Fruit fly (Drosophila melanogaster): ENCODE data around the gene gcm2.

Gene gcm2

DNA sequence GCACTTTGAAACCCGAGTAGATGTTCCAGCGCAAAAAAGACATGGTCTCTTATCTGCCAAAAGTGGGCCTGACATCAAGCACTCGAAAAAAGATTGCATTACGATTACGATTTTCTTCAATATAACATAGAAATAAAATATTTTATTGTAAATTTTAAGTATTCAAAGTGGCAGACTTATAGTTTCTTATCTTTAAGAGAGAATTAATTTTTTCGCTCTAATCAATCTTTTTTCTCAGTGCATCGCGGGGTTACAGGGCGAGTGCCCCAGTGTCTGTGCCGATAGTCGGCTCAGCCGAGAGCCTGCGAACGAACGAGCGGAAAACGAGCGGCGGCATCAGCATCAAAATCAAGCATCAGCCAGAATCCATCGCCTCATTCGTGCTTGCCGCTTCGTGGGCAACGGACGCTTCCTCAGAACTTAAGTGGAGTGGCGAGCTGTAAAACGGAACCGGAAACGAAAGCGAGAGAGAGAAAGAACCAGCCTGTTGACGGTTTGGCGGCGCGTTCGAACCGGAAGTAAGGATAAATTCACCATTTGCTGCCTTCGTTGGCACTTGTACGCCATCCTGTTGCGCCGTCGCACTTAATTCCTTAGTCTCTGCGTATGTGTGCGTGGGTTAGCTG lies 25.6 kb downstream of the gcm2 start, which contains the start of gene Apoltp (continued):
- TF ChIP-seq CG15696 (tag; optimal IDR thresholded peaks at IDR 0.05), result peak; percentile 38
- 0 out of 2 replicates have a peak, but pooled peaks have one; percentile 59 for TF ChIP-seq toy (GFP tag; IDR thresholded peaks at IDR 0.05)
- TF ChIP-seq CG8281 (tag; optimal IDR thresholded peaks at IDR 0.05), result peak; percentile 19
- no peak for TF ChIP-seq CG1792 (GFP tag; optimal IDR thresholded peaks at IDR 0.05)
- TF ChIP-seq prd (optimal IDR thresholded peaks at IDR 0.05), result no peak
- TF ChIP-seq prd (GFP tag; IDR thresholded peaks at IDR 0.05), result peak; percentile 82
- TF ChIP-seq kah (GFP tag; optimal IDR thresholded peaks at IDR 0.05), result no peak
- TF ChIP-seq CG5953 (GFP tag; IDR thresholded peaks at IDR 0.05), result peak; percentile 57
- no peak for TF ChIP-seq CG2199 (GFP tag; IDR thresholded peaks at IDR 0.05)
- TF ChIP-seq Optix (GFP tag; IDR thresholded peaks at IDR 0.05), result 0 out of 3 replicates have a peak, but pooled peaks have one; percentile 21
- peak; percentile 72 for TF ChIP-seq HHEX (GFP tag; optimal IDR thresholded peaks at IDR 0.05)
- no peak for TF ChIP-seq CG3407 (GFP tag; optimal IDR thresholded peaks at IDR 0.05)
- no peak for TF ChIP-seq CG12104 (GFP tag; optimal IDR thresholded peaks at IDR 0.05)
- TF ChIP-seq dpn (GFP tag; optimal IDR thresholded peaks at IDR 0.05), result peak; percentile 29 to 63
- TF ChIP-seq CrebB (tag; optimal IDR thresholded peaks at IDR 0.05), result no peak
- TF ChIP-seq amos (GFP tag; IDR thresholded peaks at IDR 0.05; ENCODE audit: partially characterized antibody), result no peak
- peak; percentile 96 for TF ChIP-seq CG18599 (GFP tag; optimal IDR thresholded peaks at IDR 0.05)
- TF ChIP-seq inv (GFP tag; IDR thresholded peaks at IDR 0.05; ENCODE audit: partially characterized antibody), result no peak
- TF ChIP-seq pb (GFP tag; optimal IDR thresholded peaks at IDR 0.05), result peak; percentile 29
- TF ChIP-seq Atf-2 (GFP tag; optimal IDR thresholded peaks at IDR 0.05), result no peak
- TF ChIP-seq CG15073 (GFP tag; optimal IDR thresholded peaks at IDR 0.05), result no peak
- peak; percentile 65 for TF ChIP-seq CG34376 (GFP tag; optimal IDR thresholded peaks at IDR 0.05)
- no peak for TF ChIP-seq wek (GFP tag; optimal IDR thresholded peaks at IDR 0.05)
- TF ChIP-seq CG42726 (GFP tag; IDR thresholded peaks at IDR 0.05; ENCODE audit: partially characterized antibody), result no peak
- TF ChIP-seq Drgx (GFP tag; IDR thresholded peaks at IDR 0.05), result peak; percentile 80
- TF ChIP-seq CG5245 (GFP tag; optimal IDR thresholded peaks at IDR 0.05), result peak; percentile 25
- TF ChIP-seq gcm (GFP tag; optimal IDR thresholded peaks at IDR 0.05), result peak; percentile 69
- no peak for TF ChIP-seq CG14710 (tag; optimal IDR thresholded peaks at IDR 0.05)
- TF ChIP-seq CG17186 (GFP tag; optimal IDR thresholded peaks at IDR 0.05), result no peak
- TF ChIP-seq mam (GFP tag; optimal IDR thresholded peaks at IDR 0.05), result peak; percentile 31
- TF ChIP-seq C15 (GFP tag; IDR thresholded peaks at IDR 0.05), result 0 out of 3 replicates have a peak, but pooled peaks have one; percentile 32
- TF ChIP-seq Dp (GFP tag; optimal IDR thresholded peaks at IDR 0.05), result no peak
- peak; percentile 37 for TF ChIP-seq CG10654 (GFP tag; optimal IDR thresholded peaks at IDR 0.05)
- no peak for TF ChIP-seq bab2 (GFP tag; optimal IDR thresholded peaks at IDR 0.05)
- TF ChIP-seq CG11247 (GFP tag; IDR thresholded peaks at IDR 0.05), result peak; percentile 66
- TF ChIP-seq Asciz (GFP tag; optimal IDR thresholded peaks at IDR 0.05), result peak; percentile 56
- no peak for TF ChIP-seq pros (GFP tag; optimal IDR thresholded peaks at IDR 0.05)
- TF ChIP-seq br (optimal IDR thresholded peaks at IDR 0.05), result no peak
- TF ChIP-seq pnt (GFP tag; optimal IDR thresholded peaks at IDR 0.05), result no peak
- TF ChIP-seq Dek (tag; optimal IDR thresholded peaks at IDR 0.05), result peak; percentile 68
- TF ChIP-seq CG15601 (tag; optimal IDR thresholded peaks at IDR 0.05), result peak; percentile 46
- no peak for TF ChIP-seq CG10462 (GFP tag; optimal IDR thresholded peaks at IDR 0.05)
- no peak for TF ChIP-seq lov (optimal IDR thresholded peaks at IDR 0.05)
- TF ChIP-seq lov (GFP tag; IDR thresholded peaks at IDR 0.05), result 0 out of 3 replicates have a peak, but pooled peaks have one; percentile 23
- peak; percentile 86 for TF ChIP-seq Hmr (GFP tag; optimal IDR thresholded peaks at IDR 0.05)
- TF ChIP-seq slou (GFP tag; optimal IDR thresholded peaks at IDR 0.05), result peak; percentile 73
- peak; percentile 38 for TF ChIP-seq corto (GFP tag; optimal IDR thresholded peaks at IDR 0.05)
- peak; percentile 8 for TF ChIP-seq CG17802 (tag; optimal IDR thresholded peaks at IDR 0.05)
- TF ChIP-seq CG12769 (tag; optimal IDR thresholded peaks at IDR 0.05), result no peak
- peak; percentile 81 for TF ChIP-seq CG32532 (GFP tag; IDR thresholded peaks at IDR 0.05)

Data from whole organism, embryonic.